Worm (Caenorhabditis elegans) whole organism, L1 larva: ENCODE data around the gene spat-3.

Source experiments
- ces-1 ChIP-seq: fragments of 150-350 bp; optimal IDR thresholded peaks from 2 replicates; lab custom pipeline; 2014; ENCODE audit warnings: missing biosample characterization, missing genetic modification reagents, missing genetic modification characterization
- dpl-1 ChIP-seq, 3 experiments: fragments of 150-350 bp in 2 of 3; sonication (generic microtip) in 1 of 3; optimal IDR thresholded peaks; 2 replicates each; lab custom pipeline; 2014 to 2017; ENCODE audit warnings: missing biosample characterization in 3 of 3, missing genetic modification characterization in 3 of 3, missing genetic modification reagents in 3 of 3
- mdl-1 ChIP-seq, 2 experiments: fragments of 150-350 bp; optimal IDR thresholded peaks; 2 replicates each; lab custom pipeline; 2014 to 2017; ENCODE audit warnings: missing biosample characterization in 2 of 2, missing genetic modification characterization in 2 of 2, inconsistent platforms in 1 of 2
- nhr-237 ChIP-seq: fragments of 150-350 bp; optimal IDR thresholded peaks from 2 replicates; lab custom pipeline; 2014; ENCODE audit warnings: missing biosample characterization, missing genetic modification characterization
- pqm-1 ChIP-seq: sonication (generic microtip); optimal IDR thresholded peaks from 3 replicates; lab custom pipeline; 2017; ENCODE audit warnings: missing biosample characterization, missing genetic modification characterization
- sptf-1 ChIP-seq: fragments of 150-350 bp; optimal IDR thresholded peaks from 2 replicates; lab custom pipeline; 2014; ENCODE audit warnings: missing biosample characterization, missing genetic modification characterization
- unc-86 ChIP-seq: sonication (generic microtip); optimal IDR thresholded peaks from 2 replicates; lab custom pipeline; 2016; ENCODE audit warnings: missing genetic modification characterization, missing compliant biosample characterization
- zag-1 ChIP-seq: fragments of 150-350 bp; optimal IDR thresholded peaks from 2 replicates; lab custom pipeline; 2014; ENCODE audit warnings: missing biosample characterization, missing genetic modification characterization

DNA sequence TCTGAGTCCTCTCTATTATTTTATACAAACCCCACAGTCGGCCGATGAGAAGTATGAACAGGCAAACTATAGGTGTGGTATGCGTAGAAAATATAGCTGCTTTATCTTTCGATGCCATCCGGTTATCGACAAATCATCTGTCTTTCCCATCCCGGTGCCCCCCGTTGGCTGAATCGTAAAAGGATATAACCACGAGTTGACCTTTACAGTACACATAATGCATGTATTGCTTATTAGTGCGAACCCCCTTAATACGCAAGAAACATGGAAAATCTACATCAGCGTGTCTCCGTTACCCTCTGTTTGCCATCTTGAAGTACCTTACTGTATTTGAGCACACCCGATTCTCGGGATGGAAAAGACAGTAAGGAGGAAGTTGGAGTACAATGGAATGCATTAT, 56.8 kb downstream of the spat-3 start:
- no peak for TF ChIP-seq mdl-1 (tag; optimal IDR thresholded peaks at IDR 0.05; lab: Kevin White, UChicago)
- TF ChIP-seq zag-1 (tag; lab: Kevin White, UChicago), result no peak
- no peak for TF ChIP-seq dpl-1 (GFP tag; optimal IDR thresholded peaks at IDR 0.05; lab: Kevin White, UChicago)
- TF ChIP-seq sptf-1 (tag; lab: Kevin White, UChicago), result no peak
- TF ChIP-seq ces-1 (GFP tag; lab: Kevin White, UChicago), result no peak
- no peak for TF ChIP-seq unc-86 (tag; lab: Kevin White, UChicago)
- no peak for TF ChIP-seq nhr-237
- no peak for TF ChIP-seq pqm-1
